Fruit fly (Drosophila melanogaster) whole organism, embryonic: ENCODE measurements around the gene CG7320.
A peak's percentile ranks its signal among the peaks of the same experiment; 100 is the strongest.

Experiments used
- Atf6 ChIP-seq: fragments of 200-800 bp; sonication (Bioruptor generic); IDR thresholded peaks from 2 replicates; pipeline ENCODE4 v1.3.6; 2022; ENCODE audit warnings: missing biosample characterization, missing genetic modification characterization
- Bdp1 ChIP-seq: fragments of 200-800 bp; sonication (Bioruptor generic); optimal IDR thresholded peaks from 3 replicates; lab custom pipeline; 2016; ENCODE audit warnings: missing biosample characterization, missing genetic modification characterization
- CG11696 ChIP-seq: fragments of 200-800 bp; sonication (Bioruptor generic); IDR thresholded peaks from 2 replicates; pipeline ENCODE4 v1.3.6; 2022; ENCODE audit warnings: missing biosample characterization, missing genetic modification characterization
- CG1233 ChIP-seq: fragments of 200-800 bp; sonication (Bioruptor generic); optimal IDR thresholded peaks from 4 replicates; lab custom pipeline; 2018; ENCODE audit warnings: missing biosample characterization, mild to moderate bottlenecking, missing genetic modification characterization
- CG13624 ChIP-seq: fragments of 200-800 bp; sonication (Bioruptor generic); optimal IDR thresholded peaks from 2 replicates; lab custom pipeline; 2016; ENCODE audit warnings: missing biosample characterization, missing genetic modification characterization
- CG14014 ChIP-seq: fragments of 200-800 bp; sonication (Bioruptor generic); IDR thresholded peaks from 2 replicates; pipeline ENCODE4 v1.3.6; 2022; ENCODE audit warnings: missing biosample characterization, missing genetic modification characterization
- CG15269 ChIP-seq: fragments of 200-800 bp; sonication (Bioruptor generic); optimal IDR thresholded peaks from 2 replicates; lab custom pipeline; 2018; ENCODE audit warnings: missing biosample characterization, mild to moderate bottlenecking, missing genetic modification characterization, moderate library complexity
- CG1529 ChIP-seq: fragments of 200-800 bp; sonication (Bioruptor generic); optimal IDR thresholded peaks from 3 replicates; lab custom pipeline; 2018; ENCODE audit warnings: missing biosample characterization, missing genetic modification characterization
- CG16863 ChIP-seq: fragments of 200-800 bp; sonication (Bioruptor generic); optimal IDR thresholded peaks from 3 replicates; lab custom pipeline; 2016; ENCODE audit warnings: missing biosample characterization, missing genetic modification characterization
- CG2678 ChIP-seq: fragments of 200-800 bp; sonication (Bioruptor generic); optimal IDR thresholded peaks from 3 replicates; lab custom pipeline; 2019; ENCODE audit warnings: missing biosample characterization, mild to moderate bottlenecking, missing genetic modification characterization, moderate library complexity
- CG30431 ChIP-seq: fragments of 200-800 bp; sonication (Bioruptor generic); optimal IDR thresholded peaks from 2 replicates; lab custom pipeline; 2017; ENCODE audit warnings: missing biosample characterization, missing genetic modification characterization
- CG34422 ChIP-seq: fragments of 200-800 bp; sonication (Bioruptor generic); IDR thresholded peaks from 3 replicates; pipeline ENCODE4 v1.3.6; 2022; ENCODE audit warnings: missing biosample characterization, missing genetic modification characterization
- CG4424 ChIP-seq: fragments of 200-800 bp; sonication (Bioruptor generic); optimal IDR thresholded peaks from 3 replicates; lab custom pipeline; 2016; ENCODE audit warnings: missing biosample characterization, missing genetic modification characterization
- CG4820 ChIP-seq: fragments of 200-800 bp; sonication (Bioruptor generic); optimal IDR thresholded peaks from 3 replicates; lab custom pipeline; 2016; ENCODE audit warnings: missing biosample characterization, missing genetic modification characterization
- CG4854 ChIP-seq: fragments of 200-800 bp; sonication (Bioruptor generic); optimal IDR thresholded peaks from 2 replicates; lab custom pipeline; 2016; ENCODE audit warnings: missing biosample characterization, missing genetic modification characterization, inconsistent platforms
- CG5245 ChIP-seq: fragments of 200-800 bp; sonication (Bioruptor generic); optimal IDR thresholded peaks from 3 replicates; lab custom pipeline; 2016; ENCODE audit warnings: missing biosample characterization, missing genetic modification characterization
- CG6791 ChIP-seq: fragments of 200-800 bp; sonication (Bioruptor generic); IDR thresholded peaks from 3 replicates; pipeline ENCODE4 v1.3.6; 2022; ENCODE audit warnings: missing biosample characterization, missing genetic modification characterization; ENCODE audit not compliant: partially characterized antibody
- CG7357 ChIP-seq: fragments of 200-800 bp; sonication (Bioruptor generic); IDR thresholded peaks from 3 replicates; pipeline ENCODE4 v1.3.6; 2022; ENCODE audit warnings: missing biosample characterization, missing genetic modification characterization
- CG7372 ChIP-seq: fragments of 200-800 bp; sonication (Bioruptor generic); IDR thresholded peaks from 2 replicates; pipeline ENCODE4 v1.3.6; 2022; ENCODE audit warnings: missing biosample characterization, missing genetic modification characterization
- CG7963 ChIP-seq: fragments of 200-800 bp; sonication (Bioruptor generic); IDR thresholded peaks from 3 replicates; pipeline ENCODE4 v1.3.6; 2022; ENCODE audit warnings: missing biosample characterization, missing genetic modification characterization; ENCODE audit not compliant: partially characterized antibody
- Dp ChIP-seq: fragments of 200-800 bp; sonication (Bioruptor generic); optimal IDR thresholded peaks from 2 replicates; lab custom pipeline; 2018; ENCODE audit warnings: missing biosample characterization, mild to moderate bottlenecking, missing genetic modification characterization, moderate library complexity
- Eip74EF ChIP-seq, 2 experiments: fragments of 200-800 bp in 1 of 2; fragments of >200 bp in 1 of 2; sonication (Bioruptor generic) in 1 of 2; optimal IDR thresholded peaks; 2 replicates each; lab custom pipeline; 2017 to 2019; ENCODE audit warnings: missing biosample characterization in 2 of 2, missing genetic modification characterization in 2 of 2, mild to moderate bottlenecking in 1 of 2, moderate library complexity in 1 of 2
- Fer1 ChIP-seq: fragments of 200-800 bp; sonication (Bioruptor generic); optimal IDR thresholded peaks from 2 replicates; lab custom pipeline; 2017; ENCODE audit warnings: missing biosample characterization, mild to moderate bottlenecking, missing genetic modification characterization
- HmgZ ChIP-seq: fragments of 200-800 bp; sonication (Bioruptor generic); optimal IDR thresholded peaks from 2 replicates; lab custom pipeline; 2018; ENCODE audit warnings: missing biosample characterization, mild to moderate bottlenecking, missing genetic modification characterization
- MBD-R2 ChIP-seq: fragments of 200-800 bp; sonication (Bioruptor generic); IDR thresholded peaks from 2 replicates; pipeline ENCODE4 v1.3.6; 2022; ENCODE audit warnings: missing biosample characterization, missing genetic modification characterization
- MESR4 ChIP-seq: fragments of 200-800 bp; sonication (Bioruptor generic); optimal IDR thresholded peaks from 2 replicates; lab custom pipeline; 2018; ENCODE audit warnings: missing biosample characterization, mild to moderate bottlenecking, missing genetic modification characterization, moderate library complexity
- Myb ChIP-seq: fragments of 200-800 bp; sonication (Bioruptor generic); optimal IDR thresholded peaks from 2 replicates; lab custom pipeline; 2016; ENCODE audit warnings: missing biosample characterization, missing genetic modification characterization
- NC2α ChIP-seq: fragments of 200-800 bp; sonication (Bioruptor generic); optimal IDR thresholded peaks from 2 replicates; lab custom pipeline; 2016; ENCODE audit warnings: missing biosample characterization, missing genetic modification characterization
- Nf-YA ChIP-seq: fragments of 200-800 bp; sonication (Bioruptor generic); IDR thresholded peaks from 2 replicates; pipeline ENCODE4 v1.3.6; 2022; ENCODE audit warnings: missing biosample characterization, missing genetic modification characterization
- Poxn ChIP-seq: fragments of 200-800 bp; sonication (Bioruptor generic); IDR thresholded peaks from 2 replicates; pipeline ENCODE4 v1.3.6; 2022; ENCODE audit warnings: missing biosample characterization, missing genetic modification characterization
- Usf ChIP-seq: fragments of 200-800 bp; sonication (Bioruptor generic); optimal IDR thresholded peaks from 2 replicates; lab custom pipeline; 2017; ENCODE audit warnings: missing genotype, missing biosample characterization, missing genetic modification characterization
- bigmax ChIP-seq: fragments of 200-800 bp; sonication (Bioruptor generic); optimal IDR thresholded peaks from 2 replicates; lab custom pipeline; 2018; ENCODE audit warnings: missing biosample characterization, mild to moderate bottlenecking, missing genetic modification characterization
- cato ChIP-seq: fragments of 200-800 bp; sonication (Bioruptor generic); optimal IDR thresholded peaks from 2 replicates; lab custom pipeline; 2016; ENCODE audit warnings: missing biosample characterization, missing genetic modification characterization, borderline replicate concordance
- caup ChIP-seq: fragments of 200-800 bp; sonication (Bioruptor generic); optimal IDR thresholded peaks from 3 replicates; lab custom pipeline; 2017; ENCODE audit warnings: missing biosample characterization, mild to moderate bottlenecking, missing genetic modification characterization, moderate library complexity; ENCODE audit not compliant: severe bottlenecking
- crp ChIP-seq, 2 experiments: fragments of 200-800 bp; sonication (Bioruptor generic); optimal IDR thresholded peaks; 2 replicates in 1 of 2; 3 replicates in 1 of 2; lab custom pipeline; 2017; ENCODE audit warnings: missing biosample characterization in 2 of 2, missing genetic modification characterization in 2 of 2, mild to moderate bottlenecking in 1 of 2, moderate library complexity in 1 of 2
- dmrt11E ChIP-seq: fragments of 200-800 bp; sonication (Bioruptor generic); optimal IDR thresholded peaks from 3 replicates; lab custom pipeline; 2018; ENCODE audit warnings: missing biosample characterization, mild to moderate bottlenecking, missing genetic modification characterization, moderate library complexity
- eve ChIP-seq, 2 experiments: fragments of >200 bp; optimal IDR thresholded peaks; 2 replicates each; lab custom pipeline; 2017; ENCODE audit warnings: missing biosample characterization in 2 of 2, missing genetic modification characterization in 2 of 2
- her ChIP-seq: fragments of 200-800 bp; sonication (Bioruptor generic); optimal IDR thresholded peaks from 2 replicates; lab custom pipeline; 2016; ENCODE audit warnings: missing biosample characterization, missing genetic modification characterization
- jing ChIP-seq: fragments of 200-800 bp; sonication (Bioruptor generic); optimal IDR thresholded peaks from 2 replicates; lab custom pipeline; 2018; ENCODE audit warnings: missing biosample characterization, mild to moderate bottlenecking, missing genetic modification characterization
- kay ChIP-seq: fragments of 200-800 bp; sonication (Bioruptor generic); optimal IDR thresholded peaks from 2 replicates; lab custom pipeline; 2016; ENCODE audit warnings: missing biosample characterization, missing genetic modification characterization
- lbe ChIP-seq: fragments of 200-800 bp; sonication (Bioruptor generic); optimal IDR thresholded peaks from 2 replicates; lab custom pipeline; 2016; ENCODE audit warnings: missing biosample characterization, mild to moderate bottlenecking, missing genetic modification characterization
- lmd ChIP-seq: fragments of 200-800 bp; sonication (Bioruptor generic); IDR thresholded peaks from 2 replicates; pipeline ENCODE4 v1.3.6; 2022; ENCODE audit warnings: missing biosample characterization, missing genetic modification characterization
- schlank ChIP-seq: fragments of 200-800 bp; sonication (Bioruptor generic); optimal IDR thresholded peaks from 2 replicates; lab custom pipeline; 2018; ENCODE audit warnings: missing biosample characterization, mild to moderate bottlenecking, missing genetic modification characterization
- sisA ChIP-seq: fragments of 200-800 bp; sonication (Bioruptor generic); IDR thresholded peaks from 2 replicates; pipeline ENCODE4 v1.3.6; 2022; ENCODE audit warnings: missing biosample characterization, missing genetic modification characterization
- sob ChIP-seq: fragments of 200-800 bp; sonication (Bioruptor generic); IDR thresholded peaks from 2 replicates; pipeline ENCODE4 v1.3.6; 2022; ENCODE audit warnings: missing biosample characterization, missing genetic modification characterization
- tio ChIP-seq: fragments of 200-800 bp; sonication (Bioruptor generic); optimal IDR thresholded peaks from 2 replicates; lab custom pipeline; 2017; ENCODE audit warnings: missing biosample characterization, missing genetic modification characterization, inconsistent platforms
- vfl ChIP-seq: fragments of 200-800 bp; sonication (Bioruptor generic); optimal IDR thresholded peaks from 2 replicates; lab custom pipeline; 2016; ENCODE audit warnings: missing biosample characterization, missing genetic modification characterization
- wek ChIP-seq: fragments of 200-800 bp; sonication (Bioruptor generic); optimal IDR thresholded peaks from 3 replicates; lab custom pipeline; 2018; ENCODE audit warnings: missing biosample characterization, mild to moderate bottlenecking, missing genetic modification characterization, moderate library complexity
- zfh1 ChIP-seq: fragments of 200-800 bp; sonication (Bioruptor generic); IDR thresholded peaks from 3 replicates; pipeline ENCODE4 v1.3.6; 2022; ENCODE audit warnings: missing biosample characterization, missing genetic modification characterization

Gene CG7320

dm6 chr3L:18225446-18226380 lies 24.4 kb downstream of the CG7320 start (continued):
- TF ChIP-seq sob (GFP tag; lab: Robert Waterston, UW) (no peak), CG7963 (GFP tag; lab: Robert Waterston, UW) (no peak), zfh1 (GFP tag; lab: Robert Waterston, UW) (peak; percentile 54), Nf-YA (no peak), schlank (no peak), CG1233 (GFP tag; lab: Kevin White, UChicago) (peak; percentile 29), CG5245 (GFP tag; lab: Kevin White, UChicago) (peak; percentile 29), dmrt11E (tag; lab: Kevin White, UChicago) (peak; percentile 91), CG34422 (GFP tag; lab: Robert Waterston, UW) (no peak), wek (no peak), sisA (peak; percentile 21; the same call in 1 of the 2 replicates), CG11696 (GFP tag; lab: Robert Waterston, UW) (no peak), jing (GFP tag; lab: Kevin White, UChicago) (peak; percentile 10), cato (GFP tag; lab: Kevin White, UChicago) (peak; percentile 37), MBD-R2 (no peak), Poxn (GFP tag; lab: Robert Waterston, UW) (no peak), CG16863 (peak; percentile 31), CG13624 (GFP tag; lab: Kevin White, UChicago) (no peak), Fer1 (GFP tag; lab: Kevin White, UChicago) (no peak), vfl (GFP tag; lab: Kevin White, UChicago) (no peak), lmd (peak; percentile 39; the same call in 1 of the 2 replicates), Myb (GFP tag; lab: Kevin White, UChicago) (no peak), Atf6 (no peak; the same call in 1 of the 2 replicates), MESR4 (GFP tag; lab: Kevin White, UChicago) (no peak), CG4854 (GFP tag; lab: Kevin White, UChicago) (no peak), CG2678 (tag; lab: Kevin White, UChicago) (peak; percentile 72), CG14014 (GFP tag; lab: Robert Waterston, UW) (no peak), kay (no peak), CG30431 (GFP tag; lab: Kevin White, UChicago) (peak; percentile 38), lbe (GFP tag; lab: Kevin White, UChicago) (no peak), CG1529 (GFP tag; lab: Kevin White, UChicago) (peak; percentile 62), CG15269 (tag; lab: Kevin White, UChicago) (no peak), tio (GFP tag; lab: Kevin White, UChicago) (peak; percentile 48), Eip74EF (GFP tag; optimal IDR thresholded peaks at IDR 0.05; lab: Kevin White, UChicago) (peak in 1 of 2 experiments; percentile 40), Dp (GFP tag; lab: Kevin White, UChicago) (no peak), CG7372 (GFP tag; lab: Robert Waterston, UW) (no peak), her (GFP tag; lab: Kevin White, UChicago) (no peak), Bdp1 (GFP tag; lab: Kevin White, UChicago) (peak; percentile 19), bigmax (GFP tag; lab: Kevin White, UChicago) (no peak), CG7357 (GFP tag; lab: Robert Waterston, UW) (no peak), CG6791 (GFP tag; lab: Robert Waterston, UW) (no peak), CG4424 (GFP tag; lab: Kevin White, UChicago) (peak; percentile 61), HmgZ (tag; lab: Kevin White, UChicago) (no peak), eve (GFP tag; optimal IDR thresholded peaks at IDR 0.05; lab: Kevin White, UChicago) (peak in 1 of 2 experiments; percentile 72), Usf (GFP tag; lab: Kevin White, UChicago) (peak; percentile 46), CG4820 (peak; percentile 19), crp (GFP tag; optimal IDR thresholded peaks at IDR 0.05; lab: Kevin White, UChicago) (no peak), NC2α (GFP tag; lab: Kevin White, UChicago) (no peak), caup (GFP tag; lab: Kevin White, UChicago) (no peak)
